Worm (Caenorhabditis elegans) whole organism, midembryonic: ENCODE results near the gene let-418.

Experiments used
- T22C8.4 ChIP-seq: fragments of 200-800 bp; sonication (Bioruptor generic); IDR thresholded peaks from 2 replicates; pipeline ENCODE4 v1.3.6; 2022; ENCODE audit warnings: missing genetic modification characterization, missing compliant biosample characterization
- flt-1 ChIP-seq: fragments of 200-800 bp; sonication (Bioruptor generic); IDR thresholded peaks from 2 replicates; pipeline ENCODE4 v1.3.6; 2022; ENCODE audit warnings: missing genetic modification characterization, missing compliant biosample characterization
- klf-2 ChIP-seq: fragments of 200-800 bp; sonication (Bioruptor generic); conservative IDR thresholded peaks from 2 replicates; pipeline ENCODE4 v1.3.6; 2022; ENCODE audit warnings: missing genetic modification reagents, missing genetic modification characterization, missing compliant biosample characterization
- ref-1 ChIP-seq: fragments of 200-800 bp; sonication (Bioruptor generic); conservative IDR thresholded peaks from 2 replicates; pipeline ENCODE4 v1.3.6; 2022; ENCODE audit warnings: missing genetic modification reagents, missing genetic modification characterization, missing compliant biosample characterization
- ztf-23 ChIP-seq: fragments of 200-800 bp; sonication (Bioruptor generic); IDR thresholded peaks from 2 replicates; pipeline ENCODE4 v1.3.6; 2022; ENCODE audit warnings: missing genetic modification reagents, missing genetic modification characterization, missing compliant biosample characterization
- ztf-29 ChIP-seq: fragments of 200-800 bp; sonication (Bioruptor generic); IDR thresholded peaks from 2 replicates; pipeline ENCODE4 v1.3.6; 2022; ENCODE audit warnings: missing genetic modification reagents, missing genetic modification characterization, missing compliant biosample characterization

DNA sequence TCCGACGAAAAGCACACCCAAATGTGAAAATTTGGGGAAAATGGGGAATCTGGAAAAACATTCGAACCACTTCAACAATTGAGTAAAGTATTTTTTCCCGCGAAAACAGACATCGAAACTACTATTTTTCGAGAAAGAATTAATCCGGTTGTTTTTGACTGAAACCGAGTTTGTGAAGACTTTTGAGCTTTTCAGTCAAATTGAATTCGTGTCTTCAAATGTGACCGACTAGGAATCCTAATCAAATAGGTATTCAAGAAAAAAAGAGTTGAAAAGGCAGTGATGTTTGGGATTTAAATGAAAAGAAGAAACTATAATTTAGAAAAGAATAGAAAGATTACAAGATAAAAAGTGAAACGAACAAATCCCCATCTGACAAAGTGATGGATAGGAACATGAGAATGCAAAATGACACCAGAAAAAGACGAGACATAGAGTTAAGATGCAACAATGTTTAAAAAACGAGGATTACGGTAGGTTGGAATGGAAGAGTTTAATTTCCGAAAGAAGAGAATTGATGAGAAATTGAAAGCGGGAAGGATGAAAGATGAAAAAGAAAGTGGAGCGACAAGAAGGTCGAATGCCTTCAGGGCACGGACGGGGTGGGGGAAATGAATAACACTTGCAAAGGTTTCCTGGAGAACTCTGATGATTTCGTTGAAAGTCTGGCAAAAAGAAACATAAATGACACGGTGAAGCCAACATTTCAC lies 36.0 kb downstream of the let-418 start, which contains the start of gene F26F12.8:
- TF ChIP-seq ref-1 (GFP tag; lab: Robert Waterston, UW), result no peak
- TF ChIP-seq ztf-23 (GFP tag; lab: Robert Waterston, UW), result no peak
- TF ChIP-seq ztf-29 (GFP tag; lab: Robert Waterston, UW), result no peak
- TF ChIP-seq flt-1 (GFP tag; lab: Robert Waterston, UW), result no peak
- no peak for TF ChIP-seq T22C8.4 (GFP tag; lab: Robert Waterston, UW)
- TF ChIP-seq klf-2 (GFP tag; lab: Robert Waterston, UW), result no peak
